Worm (Caenorhabditis elegans): ENCODE measurements around the gene C49F5.13.
A peak's percentile ranks its signal among the peaks of the same experiment; 100 is the strongest.

The C49F5.13 gene

ce11 chrX:11934933-11935332 is 26.3 kb upstream of the C49F5.13 start (continued):
- TF ChIP-seq madf-6 (GFP tag; IDR thresholded peaks at IDR 0.05) (peak; percentile 61), lsl-1 (GFP tag; optimal IDR thresholded peaks at IDR 0.05) (peak; percentile 4), nhr-80 (tag; optimal IDR thresholded peaks at IDR 0.05) (peak; percentile 3), sptf-2 (GFP tag; optimal IDR thresholded peaks at IDR 0.05) (no peak), ztf-6 (GFP tag; IDR thresholded peaks at IDR 0.05) (no peak), ekl-4 (GFP tag; IDR thresholded peaks at IDR 0.05) (peak; percentile 63), rec-8 (tag; optimal IDR thresholded peaks at IDR 0.05) (peak; percentile 78 to 80), Y79H2A.3 (GFP tag; conservative IDR thresholded peaks at IDR 0.05) (no peak), ztf-3 (GFP tag; optimal IDR thresholded peaks at IDR 0.05) (no peak), mcd-1 (GFP tag; IDR thresholded peaks at IDR 0.05) (peak; percentile 70), mel-28 (tag; optimal IDR thresholded peaks at IDR 0.05; ENCODE audit: borderline replicate concordance) (peak; percentile 39), repo-1 (tag; optimal IDR thresholded peaks at IDR 0.05) (peak; percentile 5), K12H6.12 (tag; optimal IDR thresholded peaks at IDR 0.05) (peak; percentile 19), ztf-26 (tag; optimal IDR thresholded peaks at IDR 0.05) (peak; percentile 71), fkh-3 (tag; optimal IDR thresholded peaks at IDR 0.05) (peak; percentile 13)

- TF ChIP-seq ztf-3 (GFP tag; optimal IDR thresholded peaks at IDR 0.05): peak; percentile 88
- TF ChIP-seq F33H1.4 (GFP tag; IDR thresholded peaks at IDR 0.05): no peak; the same call in none of the 2 replicates
- no peak for TF ChIP-seq xnd-1 (tag; optimal IDR thresholded peaks at IDR 0.05)
- peak; percentile 99 for TF ChIP-seq Y56A3A.18 (GFP tag; IDR thresholded peaks at IDR 0.05)
- peak; percentile 95 for TF ChIP-seq egl-18 (GFP tag; IDR thresholded peaks at IDR 0.05)
- TF ChIP-seq hrde-1 (tag; optimal IDR thresholded peaks at IDR 0.05; ENCODE audit: borderline replicate concordance): no peak
- TF ChIP-seq Y95B8A.8 (GFP tag; IDR thresholded peaks at IDR 0.05): peak; percentile 72; the same call in 1 of the 2 replicates
- peak; percentile 94 for TF ChIP-seq B0035.1 (tag; optimal IDR thresholded peaks at IDR 0.05)
- TF ChIP-seq athp-1 (tag; optimal IDR thresholded peaks at IDR 0.05): peak; percentile 64
- peak; percentile 98 for TF ChIP-seq gei-17 (GFP tag; optimal IDR thresholded peaks at IDR 0.05)
- no peak for TF ChIP-seq F39B2.1 (GFP tag; IDR thresholded peaks at IDR 0.05)
- TF ChIP-seq snpc-4 (GFP tag; optimal IDR thresholded peaks at IDR 0.05): peak; percentile 64
- TF ChIP-seq snpc-4 (tag; optimal IDR thresholded peaks at IDR 0.05): peak; percentile 75 to 88 (median 82)
- TF ChIP-seq F57C9.4 (tag; optimal IDR thresholded peaks at IDR 0.05): peak; percentile 28
- no peak for TF ChIP-seq ztf-28 (GFP tag; IDR thresholded peaks at IDR 0.05)
- peak; percentile 81 for TF ChIP-seq mel-28 (tag; optimal IDR thresholded peaks at IDR 0.05; ENCODE audit: borderline replicate concordance)
- TF ChIP-seq hlh-12 (tag; optimal IDR thresholded peaks at IDR 0.05): no peak
- no peak for TF ChIP-seq efl-1 (GFP tag; optimal IDR thresholded peaks at IDR 0.05)
- no peak for TF ChIP-seq attf-6 (GFP tag; IDR thresholded peaks at IDR 0.05)
- peak; percentile 89 for TF ChIP-seq C17E4.6 (GFP tag; IDR thresholded peaks at IDR 0.05)
- TF ChIP-seq K12H6.12 (tag; optimal IDR thresholded peaks at IDR 0.05): peak; percentile 94
- TF ChIP-seq nfya-1 (tag; optimal IDR thresholded peaks at IDR 0.05; ENCODE audit: borderline replicate concordance, insufficient read depth): no peak
- peak; percentile 65 for TF ChIP-seq B0261.1 (tag; optimal IDR thresholded peaks at IDR 0.05)
- peak; percentile 17 for TF ChIP-seq rpc-1 (optimal IDR thresholded peaks at IDR 0.05)
- no peak for TF ChIP-seq rpc-1 (tag; optimal IDR thresholded peaks at IDR 0.05)
- TF ChIP-seq lsy-27 (tag; optimal IDR thresholded peaks at IDR 0.05; ENCODE audit: borderline replicate concordance, insufficient read depth): no peak
- no peak for TF ChIP-seq aptf-3 (GFP tag; IDR thresholded peaks at IDR 0.05)
- TF ChIP-seq pha-4 (tag; optimal IDR thresholded peaks at IDR 0.05): peak; percentile 96
- peak; percentile 90; the same call in 1 of the 2 replicates for TF ChIP-seq bed-1 (GFP tag; IDR thresholded peaks at IDR 0.05)
- TF ChIP-seq lag-1 (GFP tag; IDR thresholded peaks at IDR 0.05): peak; percentile 95
- TF ChIP-seq madf-3 (GFP tag; IDR thresholded peaks at IDR 0.05): peak; percentile 75
- peak; percentile 22 for TF ChIP-seq unc-130 (GFP tag; optimal IDR thresholded peaks at IDR 0.05)
- peak; percentile 97 for TF ChIP-seq rcor-1 (GFP tag; IDR thresholded peaks at IDR 0.05)
- TF ChIP-seq nfya-2 (GFP tag; IDR thresholded peaks at IDR 0.05): no peak
- TF ChIP-seq ztf-6 (GFP tag; IDR thresholded peaks at IDR 0.05): peak; percentile 94
- TF ChIP-seq bed-2 (GFP tag; IDR thresholded peaks at IDR 0.05): no peak
Observed at ce11 chrX:11937343-11937935, 23.8 kb upstream of the C49F5.13 start.

All from whole organism, young adult.